Worm (Caenorhabditis elegans) whole organism, L3 larva: ENCODE data around the gene plc-4.

Experiments
- ZK546.5 ChIP-seq: sonication (generic microtip); optimal IDR thresholded peaks from 2 replicates; lab custom pipeline; 2017; ENCODE audit warnings: missing biosample characterization, missing genetic modification characterization
- daf-12 ChIP-seq: fragments of 150-350 bp; optimal IDR thresholded peaks from 2 replicates; lab custom pipeline; 2014; ENCODE audit warnings: missing biosample characterization, missing genetic modification reagents, missing genetic modification characterization

- TF ChIP-seq ZK546.5 (tag; lab: Kevin White, UChicago) (no peak), daf-12 (tag; lab: Kevin White, UChicago) (no peak)
Measured at ce11 chrIV:7501337-7501736, 11.1 kb downstream of the plc-4 start, which contains the start of gene F55G1.15.
